Fruit fly (Drosophila melanogaster) whole organism, wandering third instar larva: ENCODE measurements around the gene karr.

Experiments
- CrebA ChIP-seq: fragments of 200-800 bp; sonication (Bioruptor generic); optimal IDR thresholded peaks from 2 replicates; lab custom pipeline; 2016; ENCODE audit warnings: missing biosample characterization, mild to moderate bottlenecking, missing genetic modification characterization, borderline replicate concordance
- HLH106 ChIP-seq: fragments of 200-800 bp; optimal IDR thresholded peaks from 3 replicates; lab custom pipeline; 2019; ENCODE audit warnings: missing biosample characterization, mild to moderate bottlenecking, missing genetic modification characterization, moderate library complexity
- Myc ChIP-seq: fragments of >200 bp; optimal IDR thresholded peaks from 2 replicates; lab custom pipeline; 2017
- brk ChIP-seq: fragments of 200-800 bp; sonication (Bioruptor generic); optimal IDR thresholded peaks from 2 replicates; lab custom pipeline; 2016; ENCODE audit warnings: missing biosample characterization, mild to moderate bottlenecking, missing genetic modification characterization
- dl ChIP-seq, 2 experiments: fragments of 175-275, 200-275 bp in 1 of 2; fragments of 200-275 bp in 1 of 2; sonication (Bioruptor generic); optimal IDR thresholded peaks; lab custom pipeline; 2018; ENCODE audit warnings: mild to moderate bottlenecking in 2 of 2, missing biosample characterization in 2 of 2, missing genetic modification characterization in 2 of 2, moderate library complexity in 2 of 2; ENCODE audit not compliant: partially characterized antibody in 2 of 2, insufficient read depth in 1 of 2
- lola ChIP-seq: fragments of >200 bp; optimal IDR thresholded peaks from 2 replicates; lab custom pipeline; 2017; ENCODE audit warnings: missing biosample characterization, missing genetic modification characterization
- sage ChIP-seq: fragments of 200-800 bp; sonication (Bioruptor generic); optimal IDR thresholded peaks from 2 replicates; lab custom pipeline; 2016; ENCODE audit warnings: missing biosample characterization, mild to moderate bottlenecking, missing genetic modification characterization
- usp ChIP-seq: fragments of >200 bp; optimal IDR thresholded peaks from 2 replicates; lab custom pipeline; 2017; ENCODE audit warnings: missing biosample characterization, missing genetic modification characterization

- TF ChIP-seq sage (no peak), Myc (lab: Kevin White, UChicago) (no peak), CrebA (GFP tag; lab: Kevin White, UChicago) (no peak), dl (GFP tag; optimal IDR thresholded peaks at IDR 0.05; lab: Kevin White, UChicago; ENCODE audit: insufficient read depth in 1 of 2, partially characterized antibody in 2 of 2) (no peak), lola (GFP tag; lab: Kevin White, UChicago) (no peak), usp (GFP tag; lab: Kevin White, UChicago) (no peak), brk (no peak), HLH106 (tag; lab: Kevin White, UChicago) (no peak)
These were observed 47.8 kb downstream of the karr start, which contains the start of gene Dop2R for dm6 chrX:20062576-20062975.
